Worm (Caenorhabditis elegans) whole organism, L2 larva: ENCODE results near the gene T05C12.15.

Experiments used
- egl-27 ChIP-seq: sonication (generic microtip); optimal IDR thresholded peaks from 3 replicates; lab custom pipeline; 2017; ENCODE audit warnings: missing biosample characterization, missing genetic modification reagents, missing genetic modification characterization
- nhr-23 ChIP-seq: fragments of 150-350 bp; optimal IDR thresholded peaks from 2 replicates; lab custom pipeline; 2014; ENCODE audit warnings: missing biosample characterization, missing genetic modification reagents, missing genetic modification characterization
- ztf-4 ChIP-seq: fragments of 150-350 bp; optimal IDR thresholded peaks from 2 replicates; lab custom pipeline; 2014; ENCODE audit warnings: missing biosample characterization, missing genetic modification characterization

DNA sequence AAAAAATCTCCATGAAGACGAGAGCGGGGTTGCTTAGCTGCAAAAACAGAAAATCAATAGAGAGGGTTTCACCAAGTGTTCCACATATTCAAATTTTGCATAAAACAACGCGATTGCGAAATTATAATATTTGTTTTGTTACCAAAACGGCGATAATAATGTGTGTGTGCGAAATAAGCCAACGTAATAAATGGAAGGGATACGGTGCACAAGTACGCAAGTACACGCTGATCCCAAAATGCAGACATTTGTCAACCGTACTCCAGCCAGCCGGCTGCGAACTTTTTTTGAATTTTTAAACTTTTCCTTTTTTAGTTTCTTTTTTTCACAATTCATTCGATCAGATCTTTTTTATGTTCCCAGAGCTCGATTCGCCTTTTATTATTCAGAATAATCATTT is 44.5 kb upstream of the T05C12.15 start, which contains the start of gene ire-1:
- TF ChIP-seq ztf-4 (tag; lab: Kevin White, UChicago) (no peak), egl-27 (tag; lab: Kevin White, UChicago) (no peak), nhr-23 (no peak)
